Fruit fly (Drosophila melanogaster) whole organism, embryonic: ENCODE measurements around the gene CG45676.

Experiments used
- BEAF-32 ChIP-seq: fragments of 200-800 bp; sonication (Bioruptor generic); optimal IDR thresholded peaks from 3 replicates; lab custom pipeline; 2017; ENCODE audit warnings: missing biosample characterization, missing genetic modification characterization, mild to moderate bottlenecking, moderate library complexity, missing genetic modification reagents
- CG10267 ChIP-seq: fragments of 200-800 bp; sonication (Bioruptor generic); optimal IDR thresholded peaks from 2 replicates; lab custom pipeline; 2018; ENCODE audit warnings: missing biosample characterization, mild to moderate bottlenecking, missing genetic modification characterization, moderate library complexity
- CG10543 ChIP-seq: fragments of 200-800 bp; sonication (Bioruptor generic); optimal IDR thresholded peaks from 3 replicates; lab custom pipeline; 2017; ENCODE audit warnings: missing biosample characterization, mild to moderate bottlenecking, missing genetic modification characterization, moderate library complexity
- CG10979 ChIP-seq: fragments of 200-800 bp; sonication (Bioruptor generic); optimal IDR thresholded peaks from 2 replicates; lab custom pipeline; 2018; ENCODE audit warnings: missing biosample characterization, mild to moderate bottlenecking, missing genetic modification characterization, moderate library complexity
- CG12299 ChIP-seq: fragments of 200-800 bp; sonication (Bioruptor generic); optimal IDR thresholded peaks from 2 replicates; lab custom pipeline; 2018; ENCODE audit warnings: missing biosample characterization, mild to moderate bottlenecking, missing genetic modification characterization
- CG12659 ChIP-seq: fragments of 200-800 bp; sonication (Bioruptor generic); optimal IDR thresholded peaks from 3 replicates; lab custom pipeline; 2017; ENCODE audit warnings: mild to moderate bottlenecking, missing biosample characterization, missing genetic modification reagents, missing genetic modification characterization
- CG13287 ChIP-seq: fragments of 200-800 bp; sonication (Bioruptor generic); IDR thresholded peaks from 2 replicates; pipeline ENCODE4 v1.3.6; 2022; ENCODE audit warnings: missing biosample characterization, missing genetic modification characterization; ENCODE audit not compliant: partially characterized antibody
- CG14860 ChIP-seq: fragments of 200-800 bp; sonication (Bioruptor generic); IDR thresholded peaks from 3 replicates; pipeline ENCODE4 v1.3.6; 2022; ENCODE audit warnings: missing biosample characterization, missing genetic modification characterization; ENCODE audit not compliant: partially characterized antibody
- CG15479 ChIP-seq: fragments of 200-800 bp; sonication (Bioruptor generic); optimal IDR thresholded peaks from 3 replicates; lab custom pipeline; 2019; ENCODE audit warnings: missing biosample characterization, mild to moderate bottlenecking, missing genetic modification characterization, moderate library complexity
- CG17612 ChIP-seq: fragments of 200-800 bp; sonication (Bioruptor generic); IDR thresholded peaks from 2 replicates; pipeline ENCODE4 v1.3.6; 2022; ENCODE audit warnings: missing biosample characterization, missing genetic modification characterization
- CG2116 ChIP-seq: fragments of 200-800 bp; sonication (Bioruptor generic); optimal IDR thresholded peaks from 3 replicates; lab custom pipeline; 2018; ENCODE audit warnings: missing biosample characterization, mild to moderate bottlenecking, missing genetic modification characterization
- CG2120 ChIP-seq: fragments of 200-800 bp; sonication (Bioruptor generic); optimal IDR thresholded peaks from 3 replicates; lab custom pipeline; 2016; ENCODE audit warnings: missing biosample characterization, missing genetic modification characterization
- CG30020 ChIP-seq: fragments of 200-800 bp; optimal IDR thresholded peaks from 2 replicates; lab custom pipeline; 2019; ENCODE audit warnings: missing biosample characterization, mild to moderate bottlenecking, missing genetic modification characterization, moderate library complexity
- CG34422 ChIP-seq: fragments of 200-800 bp; sonication (Bioruptor generic); IDR thresholded peaks from 3 replicates; pipeline ENCODE4 v1.3.6; 2022; ENCODE audit warnings: missing biosample characterization, missing genetic modification characterization
- CG42726 ChIP-seq: fragments of 200-800 bp; sonication (Bioruptor generic); IDR thresholded peaks from 2 replicates; pipeline ENCODE4 v1.3.6; 2022; ENCODE audit warnings: missing biosample characterization, missing genetic modification characterization; ENCODE audit not compliant: partially characterized antibody
- CG4424 ChIP-seq: fragments of 200-800 bp; sonication (Bioruptor generic); optimal IDR thresholded peaks from 3 replicates; lab custom pipeline; 2016; ENCODE audit warnings: missing biosample characterization, missing genetic modification characterization
- CG4617 ChIP-seq: fragments of 200-800 bp; sonication (Bioruptor generic); optimal IDR thresholded peaks from 3 replicates; lab custom pipeline; 2016; ENCODE audit warnings: missing biosample characterization, missing genetic modification characterization, borderline replicate concordance
- CG7357 ChIP-seq: fragments of 200-800 bp; sonication (Bioruptor generic); IDR thresholded peaks from 3 replicates; pipeline ENCODE4 v1.3.6; 2022; ENCODE audit warnings: missing biosample characterization, missing genetic modification characterization
- CG7963 ChIP-seq: fragments of 200-800 bp; sonication (Bioruptor generic); IDR thresholded peaks from 3 replicates; pipeline ENCODE4 v1.3.6; 2022; ENCODE audit warnings: missing biosample characterization, missing genetic modification characterization; ENCODE audit not compliant: partially characterized antibody
- CG8924 ChIP-seq: fragments of 200-800 bp; optimal IDR thresholded peaks from 3 replicates; lab custom pipeline; 2019; ENCODE audit warnings: missing biosample characterization, mild to moderate bottlenecking, missing genetic modification characterization, moderate library complexity
- CrebB ChIP-seq: fragments of 200-800 bp; sonication (Bioruptor generic); optimal IDR thresholded peaks from 3 replicates; lab custom pipeline; 2018; ENCODE audit warnings: missing biosample characterization, mild to moderate bottlenecking, missing genetic modification characterization
- Doc3 ChIP-seq: fragments of 200-800 bp; sonication (Bioruptor generic); IDR thresholded peaks from 3 replicates; pipeline ENCODE4 v1.3.6; 2022; ENCODE audit warnings: missing biosample characterization, missing genetic modification characterization; ENCODE audit not compliant: partially characterized antibody
- Ets65A ChIP-seq: fragments of 200-800 bp; sonication (Bioruptor generic); peaks from one replicate; lab custom pipeline; 2016; ENCODE audit warnings: missing biosample characterization, missing genetic modification characterization
- Neu2 ChIP-seq: fragments of 200-800 bp; sonication (Bioruptor generic); optimal IDR thresholded peaks from 3 replicates; lab custom pipeline; 2016; ENCODE audit warnings: missing biosample characterization, missing genetic modification characterization, borderline replicate concordance
- NfI ChIP-seq: fragments of 200-800 bp; sonication (Bioruptor generic); optimal IDR thresholded peaks from 3 replicates; lab custom pipeline; 2018; ENCODE audit warnings: missing biosample characterization, mild to moderate bottlenecking, missing genetic modification characterization, moderate library complexity
- Sin3A ChIP-seq: fragments of >200 bp; optimal IDR thresholded peaks from 2 replicates; lab custom pipeline; 2018
- aop ChIP-seq: fragments of 200-800 bp; sonication (Bioruptor generic); IDR thresholded peaks from 2 replicates; pipeline ENCODE4 v1.3.6; 2022; ENCODE audit warnings: missing biosample characterization, missing genetic modification characterization
- ara ChIP-seq: fragments of 200-800 bp; sonication (Bioruptor generic); IDR thresholded peaks from 2 replicates; pipeline ENCODE4 v1.3.6; 2022; ENCODE audit warnings: missing biosample characterization, missing genetic modification characterization
- ase ChIP-seq: fragments of 200-800 bp; sonication (Bioruptor generic); IDR thresholded peaks from 3 replicates; pipeline ENCODE4 v1.3.6; 2022; ENCODE audit warnings: missing biosample characterization, missing genetic modification characterization
- dimm ChIP-seq: fragments of 200-800 bp; sonication (Bioruptor generic); IDR thresholded peaks from 2 replicates; pipeline ENCODE4 v1.3.6; 2022; ENCODE audit warnings: missing biosample characterization, missing genetic modification characterization
- dmrt11E ChIP-seq: fragments of 200-800 bp; sonication (Bioruptor generic); optimal IDR thresholded peaks from 3 replicates; lab custom pipeline; 2018; ENCODE audit warnings: missing biosample characterization, mild to moderate bottlenecking, missing genetic modification characterization, moderate library complexity
- emc ChIP-seq: fragments of 200-800 bp; sonication (Bioruptor generic); optimal IDR thresholded peaks from 2 replicates; lab custom pipeline; 2016; ENCODE audit warnings: missing biosample characterization, missing genetic modification characterization
- ems ChIP-seq: fragments of 200-800 bp; sonication (Bioruptor generic); optimal IDR thresholded peaks from 3 replicates; lab custom pipeline; 2016; ENCODE audit warnings: missing biosample characterization, missing genetic modification characterization
- ftz-f1 ChIP-seq: fragments of 200-800 bp; sonication (Bioruptor generic); optimal IDR thresholded peaks from 2 replicates; lab custom pipeline; 2016; ENCODE audit warnings: missing biosample characterization, missing genetic modification characterization
- hbn ChIP-seq: fragments of 200-800 bp; sonication (Bioruptor generic); IDR thresholded peaks from 2 replicates; pipeline ENCODE4 v1.3.6; 2022; ENCODE audit warnings: missing biosample characterization, missing genetic modification characterization; ENCODE audit not compliant: partially characterized antibody
- hkb ChIP-seq, 2 experiments: fragments of 200-800 bp in 1 of 2; fragments of >200 bp in 1 of 2; sonication (Bioruptor generic) in 1 of 2; IDR thresholded peaks in 1 of 2; optimal IDR thresholded peaks in 1 of 2; 2 replicates each; pipeline versions ENCODE4 v1.3.6 to Lab custom; 2017 to 2022; ENCODE audit warnings: missing biosample characterization in 1 of 2, missing genetic modification characterization in 1 of 2
- insv ChIP-seq, 2 experiments: fragments of 200-800 bp; sonication (Bioruptor generic); optimal IDR thresholded peaks; 3 replicates each; lab custom pipeline; 2016 to 2018; ENCODE audit warnings: missing biosample characterization in 2 of 2, missing genetic modification characterization in 2 of 2
- inv ChIP-seq: fragments of 200-800 bp; sonication (Bioruptor generic); IDR thresholded peaks from 2 replicates; pipeline ENCODE4 v1.3.6; 2022; ENCODE audit warnings: missing biosample characterization, missing genetic modification characterization; ENCODE audit not compliant: partially characterized antibody
- lola ChIP-seq, 3 experiments: fragments of >200 bp in 2 of 3; fragments of 200-800 bp in 1 of 3; sonication (Bioruptor generic) in 1 of 3; optimal IDR thresholded peaks; 2 replicates each; lab custom pipeline; 2017 to 2019; ENCODE audit warnings: missing biosample characterization in 3 of 3, missing genetic modification characterization in 3 of 3, mild to moderate bottlenecking in 1 of 3, moderate library complexity in 1 of 3
- nmo ChIP-seq: fragments of 200-800 bp; sonication (Bioruptor generic); optimal IDR thresholded peaks from 2 replicates; lab custom pipeline; 2018; ENCODE audit warnings: missing biosample characterization, mild to moderate bottlenecking, missing genetic modification characterization, moderate library complexity
- row ChIP-seq: fragments of 200-800 bp; sonication (Bioruptor generic); IDR thresholded peaks from 3 replicates; pipeline ENCODE4 v1.3.6; 2022; ENCODE audit warnings: missing biosample characterization, missing genetic modification characterization
- sna ChIP-seq: fragments of 200-800 bp; sonication (Bioruptor generic); IDR thresholded peaks from 2 replicates; pipeline ENCODE4 v1.3.6; 2022; ENCODE audit warnings: missing biosample characterization, missing genetic modification characterization; ENCODE audit not compliant: partially characterized antibody
- stwl ChIP-seq: fragments of 200-800 bp; sonication (Bioruptor generic); optimal IDR thresholded peaks from 3 replicates; lab custom pipeline; 2018; ENCODE audit warnings: missing biosample characterization, mild to moderate bottlenecking, missing genetic modification characterization, moderate library complexity
- unc-4 ChIP-seq: fragments of 200-800 bp; sonication (Bioruptor generic); IDR thresholded peaks from 2 replicates; pipeline ENCODE4 v1.3.6; 2022; ENCODE audit warnings: missing biosample characterization, missing genetic modification characterization; ENCODE audit not compliant: partially characterized antibody
- vnd ChIP-seq: fragments of 200-800 bp; sonication (Bioruptor generic); IDR thresholded peaks from 3 replicates; pipeline ENCODE4 v1.3.6; 2022; ENCODE audit warnings: missing biosample characterization, missing genetic modification characterization; ENCODE audit not compliant: partially characterized antibody

CG45676 gene

dm6 chr3R:11430307-11430706 is 11.6 kb downstream of the CG45676 start:
- TF ChIP-seq dimm (GFP tag; lab: Robert Waterston, UW) (no peak), Ets65A (GFP tag; lab: Kevin White, UChicago) (peak; percentile 58)

- TF ChIP-seq ara (no peak), CG34422 (peak; percentile 74; the same call in 1 of the 3 replicates), CG10979 (peak; percentile 11), inv (0 out of 2 replicates have a peak, but pooled peaks have one; percentile 24), ase (GFP tag; lab: Robert Waterston, UW) (no peak), emc (GFP tag; lab: Kevin White, UChicago) (no peak), ems (GFP tag; lab: Kevin White, UChicago) (peak; percentile 16), Sin3A (lab: Kevin White, UChicago) (peak; percentile 99), stwl (tag; lab: Kevin White, UChicago) (peak; percentile 35), CG7357 (GFP tag; lab: Robert Waterston, UW) (peak; percentile 55; the same call in 1 of the 3 replicates), CG12659 (GFP tag; lab: Kevin White, UChicago) (peak; percentile 56), aop (GFP tag; lab: Robert Waterston, UW) (no peak), sna (GFP tag; lab: Robert Waterston, UW) (peak; percentile 59), CG8924 (tag; lab: Kevin White, UChicago) (peak; percentile 2), CG12299 (tag; lab: Kevin White, UChicago) (peak; percentile 11), CG10543 (GFP tag; lab: Kevin White, UChicago) (no peak), CG14860 (GFP tag; lab: Robert Waterston, UW) (peak; percentile 52; the same call in 1 of the 3 replicates), CG17612 (no peak), CG10267 (peak; percentile 60), vnd (GFP tag; lab: Robert Waterston, UW) (peak; percentile 65), nmo (GFP tag; lab: Kevin White, UChicago) (peak; percentile 80), ftz-f1 (GFP tag; lab: Kevin White, UChicago) (peak; percentile 5), CG15479 (GFP tag; lab: Kevin White, UChicago) (peak; percentile 95), CG30020 (tag; lab: Kevin White, UChicago) (peak; percentile 83), Doc3 (GFP tag; lab: Robert Waterston, UW) (0 out of 3 replicates have a peak, but pooled peaks have one; percentile 36), insv (GFP tag; optimal IDR thresholded peaks at IDR 0.05; lab: Kevin White, UChicago) (peak in 1 of 2 experiments; percentile 18), hbn (GFP tag; lab: Robert Waterston, UW) (peak; percentile 59), lola (GFP tag; optimal IDR thresholded peaks at IDR 0.05; lab: Kevin White, UChicago) (peak in 1 of 3 experiments; percentile 20), BEAF-32 (GFP tag; lab: Kevin White, UChicago) (peak; percentile 77), CG4617 (peak; percentile 56), CG42726 (GFP tag; lab: Robert Waterston, UW) (0 out of 2 replicates have a peak, but pooled peaks have one; percentile 18), NfI (GFP tag; lab: Kevin White, UChicago) (no peak), hkb (optimal IDR thresholded peaks at IDR 0.05; lab: Kevin White, UChicago) (peak; percentile 68), hkb (GFP tag; IDR thresholded peaks at IDR 0.05; lab: Robert Waterston, UW) (no peak), Neu2 (GFP tag; lab: Kevin White, UChicago) (peak; percentile 25), CG4424 (GFP tag; lab: Kevin White, UChicago) (peak; percentile 3), CG13287 (GFP tag; lab: Robert Waterston, UW) (peak; percentile 77), CG2116 (peak; percentile 93), CG2120 (GFP tag; lab: Kevin White, UChicago) (no peak), unc-4 (GFP tag; lab: Robert Waterston, UW) (peak; percentile 69; the same call in 1 of the 2 replicates), CrebB (tag; lab: Kevin White, UChicago) (peak; percentile 26), CG7963 (GFP tag; lab: Robert Waterston, UW) (0 out of 3 replicates have a peak, but pooled peaks have one; percentile 12), row (GFP tag; lab: Robert Waterston, UW) (peak; percentile 54), dmrt11E (tag; lab: Kevin White, UChicago) (peak; percentile 0)
Measured at dm6 chr3R:11431395-11431977, 12.8 kb downstream of the CG45676 start, which contains the start of the genes RpL24-like and CG5276. RpL24-like (minus strand) TSS chr3R:11431582. CG5276 (plus strand) TSS chr3R:11431738.
